In genomic region chr3L:6964488-6965152, dm6 we compare ENCODE assay signal across 1 fruit fly cellular context.
A peak's percentile ranks its signal among the peaks of the same experiment; 100 is the strongest.
TF ChIP-seq lines count a peak whose summit lies in the region.

Gene sgl, minus strand, starts transcription at chr3L:6964758.

TF ChIP-seq in whole organism, embryonic, 481 proteins besides CTCF, POLR2A, EP300 and RAD21 (continued from another document and continues in another):
- TF ChIP-seq Dip3 (GFP tag; optimal IDR thresholded peaks at IDR 0.05; lab: Kevin White, UChicago) (peak; percentile 16), cwo (GFP tag; optimal IDR thresholded peaks at IDR 0.05; lab: Kevin White, UChicago) (peak; percentile 53), Xbp1 (GFP tag; optimal IDR thresholded peaks at IDR 0.05; lab: Kevin White, UChicago) (peak; percentile 11), Adf1 (GFP tag; IDR thresholded peaks at IDR 0.05; lab: Robert Waterston, UW) (peak; percentile 60; the same call in 1 of the 2 replicates), CG14441 (GFP tag; IDR thresholded peaks at IDR 0.05; lab: Robert Waterston, UW) (0 out of 2 replicates have a peak, but pooled peaks have one; percentile 18), CG16815 (GFP tag; optimal IDR thresholded peaks at IDR 0.05; lab: Kevin White, UChicago) (no peak), Jarid2 (GFP tag; optimal IDR thresholded peaks at IDR 0.05; lab: Kevin White, UChicago) (peak; percentile 100), CG8944 (GFP tag; optimal IDR thresholded peaks at IDR 0.05; lab: Kevin White, UChicago) (no peak), hbn (GFP tag; IDR thresholded peaks at IDR 0.05; lab: Robert Waterston, UW; ENCODE audit: partially characterized antibody) (0 out of 2 replicates have a peak, but pooled peaks have one; percentile 23), Ets97D (GFP tag; optimal IDR thresholded peaks at IDR 0.05; lab: Kevin White, UChicago) (peak; percentile 52), sqz (GFP tag; optimal IDR thresholded peaks at IDR 0.05; lab: Kevin White, UChicago) (peak; percentile 81), Ets65A (GFP tag; lab: Kevin White, UChicago) (peak; percentile 43), lov (optimal IDR thresholded peaks at IDR 0.05; lab: Kevin White, UChicago) (no peak), lov (GFP tag; IDR thresholded peaks at IDR 0.05; lab: Robert Waterston, UW) (0 out of 3 replicates have a peak, but pooled peaks have one; percentile 23), CG10462 (GFP tag; optimal IDR thresholded peaks at IDR 0.05; lab: Kevin White, UChicago) (no peak), CG11723 (GFP tag; optimal IDR thresholded peaks at IDR 0.05; lab: Kevin White, UChicago) (peak; percentile 43), lola (GFP tag; optimal IDR thresholded peaks at IDR 0.05; lab: Kevin White, UChicago) (no peak), Fer2 (tag; optimal IDR thresholded peaks at IDR 0.05; lab: Kevin White, UChicago) (no peak), CG4360 (GFP tag; IDR thresholded peaks at IDR 0.05; lab: Robert Waterston, UW) (peak; percentile 80), seq (GFP tag; IDR thresholded peaks at IDR 0.05; lab: Robert Waterston, UW) (peak; percentile 7; the same call in 1 of the 2 replicates), Stat92E (GFP tag; optimal IDR thresholded peaks at IDR 0.05; lab: Kevin White, UChicago) (peak in 1 of 3 experiments; percentile 74), stwl (tag; optimal IDR thresholded peaks at IDR 0.05; lab: Kevin White, UChicago) (peak; percentile 99), CG3407 (GFP tag; optimal IDR thresholded peaks at IDR 0.05; lab: Kevin White, UChicago) (no peak), CG6689 (GFP tag; IDR thresholded peaks at IDR 0.05; lab: Robert Waterston, UW) (peak; percentile 28; the same call in 1 of the 2 replicates), Mad (GFP tag; optimal IDR thresholded peaks at IDR 0.05; lab: Kevin White, UChicago) (peak; percentile 62), MTF-1 (GFP tag; optimal IDR thresholded peaks at IDR 0.05; lab: Kevin White, UChicago; ENCODE audit: borderline replicate concordance) (peak; percentile 56), corto (GFP tag; optimal IDR thresholded peaks at IDR 0.05; lab: Kevin White, UChicago) (no peak), CG9932 (GFP tag; IDR thresholded peaks at IDR 0.05; lab: Robert Waterston, UW) (peak; percentile 48), CG33557 (GFP tag; optimal IDR thresholded peaks at IDR 0.05; lab: Kevin White, UChicago) (peak; percentile 12), CG8089 (GFP tag; optimal IDR thresholded peaks at IDR 0.05; lab: Kevin White, UChicago) (peak; percentile 48), CG2712 (tag; optimal IDR thresholded peaks at IDR 0.05; lab: Kevin White, UChicago) (peak; percentile 7), CG1233 (GFP tag; optimal IDR thresholded peaks at IDR 0.05; lab: Kevin White, UChicago) (peak; percentile 39), CG4854 (GFP tag; optimal IDR thresholded peaks at IDR 0.05; lab: Kevin White, UChicago) (peak; percentile 1), CG9797 (GFP tag; optimal IDR thresholded peaks at IDR 0.05; lab: Kevin White, UChicago) (peak; percentile 99), hth (optimal IDR thresholded peaks at IDR 0.05; lab: Kevin White, UChicago) (no peak), CG1792 (GFP tag; optimal IDR thresholded peaks at IDR 0.05; lab: Kevin White, UChicago) (no peak), gt (GFP tag; IDR thresholded peaks at IDR 0.05; lab: Robert Waterston, UW) (no peak), Hr51 (GFP tag; optimal IDR thresholded peaks at IDR 0.05; lab: Kevin White, UChicago) (peak; percentile 20 to 31), BtbVII (GFP tag; optimal IDR thresholded peaks at IDR 0.05; lab: Kevin White, UChicago) (peak; percentile 66), chn (GFP tag; optimal IDR thresholded peaks at IDR 0.05; lab: Kevin White, UChicago) (peak; percentile 43), gro (GFP tag; optimal IDR thresholded peaks at IDR 0.05; lab: Kevin White, UChicago) (peak; percentile 36), CG42726 (GFP tag; IDR thresholded peaks at IDR 0.05; lab: Robert Waterston, UW; ENCODE audit: partially characterized antibody) (peak; percentile 82), D19A (tag; optimal IDR thresholded peaks at IDR 0.05; lab: Kevin White, UChicago) (peak; percentile 11), CG4707 (GFP tag; optimal IDR thresholded peaks at IDR 0.05; lab: Kevin White, UChicago) (peak; percentile 3), CG12299 (tag; optimal IDR thresholded peaks at IDR 0.05; lab: Kevin White, UChicago) (no peak), CG6272 (GFP tag; IDR thresholded peaks at IDR 0.05; lab: Robert Waterston, UW) (no peak), Sox100B (GFP tag; optimal IDR thresholded peaks at IDR 0.05; lab: Kevin White, UChicago) (no peak), CG4424 (GFP tag; optimal IDR thresholded peaks at IDR 0.05; lab: Kevin White, UChicago) (peak; percentile 19), HLH4C (GFP tag; IDR thresholded peaks at IDR 0.05; lab: Robert Waterston, UW; ENCODE audit: partially characterized antibody) (peak; percentile 49; the same call in 1 of the 3 replicates), gce (GFP tag; IDR thresholded peaks at IDR 0.05; lab: Robert Waterston, UW) (no peak), Med (GFP tag; lab: Kevin White, UChicago) (peak; percentile 91), inv (GFP tag; IDR thresholded peaks at IDR 0.05; lab: Robert Waterston, UW; ENCODE audit: partially characterized antibody) (peak; percentile 25; the same call in 1 of the 2 replicates), trem (tag; optimal IDR thresholded peaks at IDR 0.05; lab: Kevin White, UChicago) (peak; percentile 87), bowl (GFP tag; IDR thresholded peaks at IDR 0.05; lab: Robert Waterston, UW) (0 out of 2 replicates have a peak, but pooled peaks have one; percentile 26), mirr (GFP tag; optimal IDR thresholded peaks at IDR 0.05; lab: Kevin White, UChicago) (peak; percentile 34), so (GFP tag; IDR thresholded peaks at IDR 0.05; lab: Robert Waterston, UW) (0 out of 3 replicates have a peak, but pooled peaks have one; percentile 41), CG17385 (GFP tag; optimal IDR thresholded peaks at IDR 0.05; lab: Kevin White, UChicago) (peak; percentile 95), CoRest (tag; optimal IDR thresholded peaks at IDR 0.05; lab: Kevin White, UChicago) (peak; percentile 29), ATbp (GFP tag; optimal IDR thresholded peaks at IDR 0.05; lab: Kevin White, UChicago) (peak; percentile 5), knrl (GFP tag; IDR thresholded peaks at IDR 0.05; lab: Robert Waterston, UW; ENCODE audit: partially characterized antibody) (peak; percentile 34; the same call in 1 of the 3 replicates), tap (tag; optimal IDR thresholded peaks at IDR 0.05; lab: Kevin White, UChicago) (no peak), CG31365 (tag; optimal IDR thresholded peaks at IDR 0.05; lab: Kevin White, UChicago) (no peak), D19B (GFP tag; optimal IDR thresholded peaks at IDR 0.05; lab: Kevin White, UChicago) (peak; percentile 14), Nf-YC (tag; optimal IDR thresholded peaks at IDR 0.05; lab: Kevin White, UChicago) (peak; percentile 100), vvl (GFP tag; IDR thresholded peaks at IDR 0.05; lab: Robert Waterston, UW) (peak; percentile 66), CG3281 (GFP tag; optimal IDR thresholded peaks at IDR 0.05; lab: Kevin White, UChicago) (peak; percentile 39), CG14965 (GFP tag; optimal IDR thresholded peaks at IDR 0.05; lab: Kevin White, UChicago; ENCODE audit: borderline replicate concordance) (no peak), NFAT (GFP tag; IDR thresholded peaks at IDR 0.05; lab: Robert Waterston, UW) (peak; percentile 64; the same call in 1 of the 2 replicates), sens (GFP tag; lab: Kevin White, UChicago) (peak; percentile 79), Scr (GFP tag; IDR thresholded peaks at IDR 0.05; lab: Robert Waterston, UW; ENCODE audit: partially characterized antibody) (peak; percentile 43; the same call in 1 of the 2 replicates), YL-1 (GFP tag; optimal IDR thresholded peaks at IDR 0.05; lab: Kevin White, UChicago) (peak; percentile 43), CG6683 (GFP tag; optimal IDR thresholded peaks at IDR 0.05; lab: Kevin White, UChicago) (peak; percentile 50), scrt (GFP tag; optimal IDR thresholded peaks at IDR 0.05; lab: Kevin White, UChicago) (peak; percentile 53), CG17829 (tag; optimal IDR thresholded peaks at IDR 0.05; lab: Kevin White, UChicago) (peak; percentile 67), CG17359 (tag; optimal IDR thresholded peaks at IDR 0.05; lab: Kevin White, UChicago) (peak; percentile 26), ab (GFP tag; optimal IDR thresholded peaks at IDR 0.05; lab: Kevin White, UChicago) (no peak), B-H1 (GFP tag; IDR thresholded peaks at IDR 0.05; lab: Robert Waterston, UW) (no peak), CG13624 (GFP tag; optimal IDR thresholded peaks at IDR 0.05; lab: Kevin White, UChicago) (peak; percentile 17), HLHmδ (GFP tag; optimal IDR thresholded peaks at IDR 0.05; lab: Kevin White, UChicago) (peak; percentile 76), tll (GFP tag; optimal IDR thresholded peaks at IDR 0.05; lab: Kevin White, UChicago) (peak in 1 of 2 experiments; percentile 53), br (optimal IDR thresholded peaks at IDR 0.05; lab: Kevin White, UChicago) (no peak), disco-r (GFP tag; optimal IDR thresholded peaks at IDR 0.05; lab: Kevin White, UChicago) (no peak), CG4730 (GFP tag; IDR thresholded peaks at IDR 0.05; lab: Robert Waterston, UW) (no peak), unc-4 (GFP tag; IDR thresholded peaks at IDR 0.05; lab: Robert Waterston, UW; ENCODE audit: partially characterized antibody) (peak; percentile 48; the same call in 1 of the 2 replicates), CG3065 (GFP tag; optimal IDR thresholded peaks at IDR 0.05; lab: Kevin White, UChicago) (no peak), Dad (GFP tag; optimal IDR thresholded peaks at IDR 0.05; lab: Kevin White, UChicago) (peak; percentile 21), CG10543 (GFP tag; optimal IDR thresholded peaks at IDR 0.05; lab: Kevin White, UChicago) (peak; percentile 89), CG4328 (GFP tag; optimal IDR thresholded peaks at IDR 0.05; lab: Kevin White, UChicago) (no peak), CG34422 (GFP tag; IDR thresholded peaks at IDR 0.05; lab: Robert Waterston, UW) (peak; percentile 91), ken (GFP tag; IDR thresholded peaks at IDR 0.05; lab: Robert Waterston, UW) (peak; percentile 59; the same call in 1 of the 3 replicates), CG2116 (GFP tag; optimal IDR thresholded peaks at IDR 0.05; lab: Kevin White, UChicago) (peak; percentile 47), CG7963 (GFP tag; IDR thresholded peaks at IDR 0.05; lab: Robert Waterston, UW; ENCODE audit: partially characterized antibody) (0 out of 3 replicates have a peak, but pooled peaks have one; percentile 27), CG33213 (GFP tag; optimal IDR thresholded peaks at IDR 0.05; lab: Kevin White, UChicago) (peak; percentile 83), kni (GFP tag; optimal IDR thresholded peaks at IDR 0.05; lab: Kevin White, UChicago) (peak; percentile 68), ERR (GFP tag; optimal IDR thresholded peaks at IDR 0.05; lab: Kevin White, UChicago) (peak; percentile 1), Xrp1 (GFP tag; IDR thresholded peaks at IDR 0.05; lab: Robert Waterston, UW) (peak; percentile 14; the same call in 1 of the 2 replicates), bbx (GFP tag; IDR thresholded peaks at IDR 0.05; lab: Robert Waterston, UW; ENCODE audit: partially characterized antibody) (peak; percentile 68), wdn (GFP tag; IDR thresholded peaks at IDR 0.05; lab: Robert Waterston, UW) (no peak), CG8924 (tag; optimal IDR thresholded peaks at IDR 0.05; lab: Kevin White, UChicago) (peak; percentile 36), TFAM (GFP tag; optimal IDR thresholded peaks at IDR 0.05; lab: Kevin White, UChicago) (no peak), Abd-B (GFP tag; optimal IDR thresholded peaks at IDR 0.05; lab: Kevin White, UChicago) (no peak), NfI (GFP tag; optimal IDR thresholded peaks at IDR 0.05; lab: Kevin White, UChicago) (peak; percentile 14), Hmr (GFP tag; optimal IDR thresholded peaks at IDR 0.05; lab: Kevin White, UChicago) (peak; percentile 81), tgo (GFP tag; IDR thresholded peaks at IDR 0.05; lab: Robert Waterston, UW) (no peak), Dp (GFP tag; optimal IDR thresholded peaks at IDR 0.05; lab: Kevin White, UChicago) (peak; percentile 66), eyg (GFP tag; optimal IDR thresholded peaks at IDR 0.05; lab: Kevin White, UChicago) (peak; percentile 22), CG1024 (GFP tag; IDR thresholded peaks at IDR 0.05; lab: Robert Waterston, UW) (peak; percentile 28; the same call in 1 of the 2 replicates), Lhr (GFP tag; optimal IDR thresholded peaks at IDR 0.05; lab: Kevin White, UChicago) (peak; percentile 98), dan (GFP tag; IDR thresholded peaks at IDR 0.05; lab: Robert Waterston, UW) (no peak), CHES-1-like (GFP tag; optimal IDR thresholded peaks at IDR 0.05; lab: Kevin White, UChicago) (peak; percentile 48), D (optimal IDR thresholded peaks at IDR 0.05; lab: Kevin White, UChicago) (peak; percentile 75), D (GFP tag; optimal IDR thresholded peaks at IDR 0.05; lab: Kevin White, UChicago) (no peak), CG15269 (tag; optimal IDR thresholded peaks at IDR 0.05; lab: Kevin White, UChicago) (peak; percentile 40), Dek (tag; optimal IDR thresholded peaks at IDR 0.05; lab: Kevin White, UChicago) (peak; percentile 41), CG13287 (GFP tag; IDR thresholded peaks at IDR 0.05; lab: Robert Waterston, UW; ENCODE audit: partially characterized antibody) (peak; percentile 74), zf30C (GFP tag; optimal IDR thresholded peaks at IDR 0.05; lab: Kevin White, UChicago) (no peak), zfh1 (GFP tag; IDR thresholded peaks at IDR 0.05; lab: Robert Waterston, UW) (peak; percentile 36; the same call in 1 of the 3 replicates), CG15696 (tag; optimal IDR thresholded peaks at IDR 0.05; lab: Kevin White, UChicago) (peak; percentile 7), CG8290 (GFP tag; optimal IDR thresholded peaks at IDR 0.05; lab: Kevin White, UChicago) (peak; percentile 76), CG8290 (tag; optimal IDR thresholded peaks at IDR 0.05; lab: Kevin White, UChicago) (peak; percentile 69 to 81), onecut (GFP tag; IDR thresholded peaks at IDR 0.05; lab: Robert Waterston, UW) (peak; percentile 73), CG2120 (GFP tag; optimal IDR thresholded peaks at IDR 0.05; lab: Kevin White, UChicago) (peak; percentile 51), CG10959 (GFP tag; IDR thresholded peaks at IDR 0.05; lab: Robert Waterston, UW) (no peak), CG10979 (tag; optimal IDR thresholded peaks at IDR 0.05; lab: Kevin White, UChicago) (peak; percentile 22), Bgb (GFP tag; IDR thresholded peaks at IDR 0.05; lab: Robert Waterston, UW; ENCODE audit: partially characterized antibody) (peak; percentile 62; the same call in 1 of the 2 replicates), Elba2 (GFP tag; optimal IDR thresholded peaks at IDR 0.05; lab: Kevin White, UChicago) (peak; percentile 52), ro (GFP tag; IDR thresholded peaks at IDR 0.05; lab: Robert Waterston, UW) (no peak)
